Worm (Caenorhabditis elegans) whole organism, L4 larva: ENCODE measurements around the gene T24C2.5.

Experiments used
- Y75B8A.6 ChIP-seq: fragments of 200-800 bp; sonication (Bioruptor generic); IDR thresholded peaks from 2 replicates; pipeline ENCODE4 v1.3.6; 2022; ENCODE audit warnings: missing genetic modification reagents, missing genetic modification characterization, missing compliant biosample characterization
- aha-1 ChIP-seq: fragments of 150-350 bp; peaks from one replicate; lab custom pipeline; 2014; ENCODE audit warnings: missing biosample characterization, missing genetic modification characterization
- arid-1 ChIP-seq: fragments of 200-800 bp; sonication (Bioruptor generic); conservative IDR thresholded peaks from 2 replicates; pipeline ENCODE4 v1.3.6; 2022; ENCODE audit warnings: missing genetic modification reagents, missing genetic modification characterization, missing compliant biosample characterization
- attf-4 ChIP-seq: sonication (generic microtip); optimal IDR thresholded peaks from 3 replicates; lab custom pipeline; 2017; ENCODE audit warnings: missing biosample characterization, missing genetic modification characterization
- ceh-20 ChIP-seq: fragments of 200-800 bp; sonication (Bioruptor generic); IDR thresholded peaks from 2 replicates; pipeline ENCODE4 v1.3.6; 2022; ENCODE audit warnings: missing genetic modification reagents, missing genetic modification characterization, missing compliant biosample characterization
- ceh-28 ChIP-seq: fragments of 150-350 bp; optimal IDR thresholded peaks from 2 replicates; lab custom pipeline; 2014; ENCODE audit warnings: missing biosample characterization, missing genetic modification reagents, missing genetic modification characterization
- cey-2 ChIP-seq: sonication (generic microtip); optimal IDR thresholded peaks from 3 replicates; lab custom pipeline; 2017; ENCODE audit warnings: missing genetic modification characterization, mild to moderate bottlenecking, missing compliant biosample characterization, antibody characterized with exemption, borderline replicate concordance; ENCODE audit not compliant: insufficient read depth
- daf-16 ChIP-seq, 3 experiments: sonication (generic microtip); optimal IDR thresholded peaks; 2 replicates each; lab custom pipeline; 2016 to 2017; ENCODE audit warnings: missing genetic modification characterization in 3 of 3, missing genetic modification reagents in 3 of 3, mild to moderate bottlenecking in 2 of 3, missing compliant biosample characterization in 2 of 3, missing biosample characterization in 1 of 3, moderate library complexity in 1 of 3
- daf-19 ChIP-seq: fragments of 200-800 bp; sonication (Bioruptor generic); conservative IDR thresholded peaks from 2 replicates; pipeline ENCODE4 v1.3.6; 2022; ENCODE audit warnings: missing genetic modification characterization, missing compliant biosample characterization
- daf-8 ChIP-seq: fragments of 200-800 bp; sonication (Bioruptor generic); IDR thresholded peaks from 2 replicates; pipeline ENCODE4 v1.3.6; 2022; ENCODE audit warnings: missing genetic modification characterization, missing compliant biosample characterization
- dmd-6 ChIP-seq: fragments of 200-800 bp; sonication (Bioruptor generic); IDR thresholded peaks from 2 replicates; pipeline ENCODE4 v1.3.6; 2022; ENCODE audit warnings: missing genetic modification reagents, missing genetic modification characterization, missing compliant biosample characterization
- dpl-1 ChIP-seq: fragments of 150-350 bp; optimal IDR thresholded peaks from 2 replicates; lab custom pipeline; 2014; ENCODE audit warnings: missing biosample characterization, missing genetic modification reagents, missing genetic modification characterization
- duxl-1 ChIP-seq: sonication (generic microtip); optimal IDR thresholded peaks from 2 replicates; lab custom pipeline; 2016; ENCODE audit warnings: mild to moderate bottlenecking, missing genetic modification characterization, moderate library complexity, missing compliant biosample characterization; ENCODE audit not compliant: poor library complexity
- egl-43 ChIP-seq: fragments of 200-800 bp; sonication (Bioruptor generic); IDR thresholded peaks from 2 replicates; pipeline ENCODE4 v1.3.6; 2022; ENCODE audit warnings: missing genetic modification reagents, missing genetic modification characterization, missing compliant biosample characterization
- fkh-10 ChIP-seq: fragments of 150-350 bp; optimal IDR thresholded peaks from 2 replicates; lab custom pipeline; 2014; ENCODE audit warnings: missing biosample characterization, missing genetic modification reagents, missing genetic modification characterization
- fos-1 ChIP-seq: fragments of 150-350 bp; optimal IDR thresholded peaks from 2 replicates; lab custom pipeline; 2014; ENCODE audit warnings: missing biosample characterization, missing genetic modification characterization
- hlh-11 ChIP-seq: fragments of 200-800 bp; sonication (Bioruptor generic); optimal IDR thresholded peaks from 2 replicates; lab custom pipeline; 2018; ENCODE audit warnings: mild to moderate bottlenecking, missing genetic modification characterization, missing compliant biosample characterization
- hmg-1.1 ChIP-seq: fragments of 200-800 bp; sonication (Bioruptor generic); IDR thresholded peaks from 2 replicates; pipeline ENCODE4 v1.3.6; 2022; ENCODE audit warnings: missing genetic modification reagents, missing genetic modification characterization, missing compliant biosample characterization
- lim-7 ChIP-seq: fragments of 200-800 bp; sonication (Bioruptor generic); IDR thresholded peaks from 2 replicates; pipeline ENCODE4 v1.3.6; 2022; ENCODE audit warnings: missing genetic modification characterization, missing compliant biosample characterization
- lin-38 ChIP-seq: fragments of 200-800 bp; sonication (Bioruptor generic); IDR thresholded peaks from 2 replicates; pipeline ENCODE4 v1.3.6; 2022; ENCODE audit warnings: missing genetic modification reagents, missing genetic modification characterization, missing compliant biosample characterization
- lsy-2 ChIP-seq, 2 experiments: fragments of 150-350 bp in 1 of 2; sonication (generic microtip) in 1 of 2; optimal IDR thresholded peaks; 2 replicates each; lab custom pipeline; 2014 to 2017; ENCODE audit warnings: missing biosample characterization in 2 of 2, missing genetic modification characterization in 2 of 2
- mdl-1 ChIP-seq, 2 experiments: fragments of 150-350 bp in 1 of 2; sonication (generic microtip) in 1 of 2; optimal IDR thresholded peaks; 2 replicates each; lab custom pipeline; 2014 to 2017; ENCODE audit warnings: missing biosample characterization in 2 of 2, missing genetic modification characterization in 2 of 2
- mep-1 ChIP-seq: fragments of 150-350 bp; sonication (generic microtip); optimal IDR thresholded peaks from 3 replicates; lab custom pipeline; 2014; ENCODE audit warnings: missing biosample characterization, missing genetic modification characterization
- mes-2 ChIP-seq: sonication (generic microtip); optimal IDR thresholded peaks from 2 replicates; lab custom pipeline; 2016; ENCODE audit warnings: missing genotype, mild to moderate bottlenecking, missing genetic modification characterization, missing compliant biosample characterization; ENCODE audit not compliant: poor library complexity, severe bottlenecking
- mxl-2 ChIP-seq: fragments of 200-800 bp; sonication (Bioruptor generic); conservative IDR thresholded peaks from 2 replicates; pipeline ENCODE4 v1.3.6; 2022; ENCODE audit warnings: missing genetic modification reagents, missing genetic modification characterization, missing compliant biosample characterization
- nhr-10 ChIP-seq: fragments of 150-350 bp; optimal IDR thresholded peaks from 2 replicates; lab custom pipeline; 2014; ENCODE audit warnings: missing biosample characterization, missing genetic modification characterization
- nhr-28 ChIP-seq: fragments of 150-350 bp; optimal IDR thresholded peaks from 2 replicates; lab custom pipeline; 2014; ENCODE audit warnings: missing biosample characterization, missing genetic modification characterization
- nhr-48 ChIP-seq: sonication (generic microtip); optimal IDR thresholded peaks from 2 replicates; lab custom pipeline; 2016; ENCODE audit warnings: mild to moderate bottlenecking, missing genetic modification characterization, missing compliant biosample characterization
- nhr-76 ChIP-seq: fragments of 150-350 bp; optimal IDR thresholded peaks from 2 replicates; lab custom pipeline; 2014; ENCODE audit warnings: missing biosample characterization, missing genetic modification characterization
- nhr-77 ChIP-seq: fragments of 150-350 bp; optimal IDR thresholded peaks from 2 replicates; lab custom pipeline; 2014; ENCODE audit warnings: missing biosample characterization, missing genetic modification characterization
- pha-4 ChIP-seq, 2 experiments: fragments of 150-350 bp in 1 of 2; fragments of 200-800 bp in 1 of 2; sonication (Bioruptor generic) in 1 of 2; IDR thresholded peaks in 1 of 2; optimal IDR thresholded peaks in 1 of 2; 2 replicates each; pipeline versions ENCODE4 v1.3.6 to Lab custom; 2014 to 2022; ENCODE audit warnings: missing genetic modification characterization in 2 of 2, missing genetic modification reagents in 2 of 2, missing biosample characterization in 1 of 2, missing compliant biosample characterization in 1 of 2
- skn-1 ChIP-seq: fragments of 150-350 bp; optimal IDR thresholded peaks from 2 replicates; lab custom pipeline; 2014; ENCODE audit warnings: missing biosample characterization, missing genetic modification characterization
- tra-1 ChIP-seq: fragments of 200-800 bp; sonication (Bioruptor generic); IDR thresholded peaks from 2 replicates; pipeline ENCODE4 v1.3.6; 2022; ENCODE audit warnings: missing genetic modification reagents, missing genetic modification characterization, missing compliant biosample characterization
- unc-62 ChIP-seq, 3 experiments: fragments of 150-350 bp in 1 of 3; sonication (generic microtip); optimal IDR thresholded peaks in 2 of 3; peaks in 1 of 3; 1 replicate in 1 of 3; 2 replicates in 2 of 3; lab custom pipeline; 2014 to 2017; ENCODE audit warnings: missing biosample characterization in 3 of 3, missing genetic modification characterization in 3 of 3, missing genetic modification reagents in 3 of 3, missing genotype in 1 of 3
- vab-7 ChIP-seq: fragments of 200-800 bp; sonication (Bioruptor generic); IDR thresholded peaks from 2 replicates; pipeline ENCODE4 v1.3.6; 2022; ENCODE audit warnings: missing genetic modification reagents, missing genetic modification characterization, missing compliant biosample characterization
- zag-1 ChIP-seq: fragments of 150-350 bp; optimal IDR thresholded peaks from 2 replicates; lab custom pipeline; 2014; ENCODE audit warnings: missing biosample characterization, missing genetic modification characterization

Gene T24C2.5

DNA sequence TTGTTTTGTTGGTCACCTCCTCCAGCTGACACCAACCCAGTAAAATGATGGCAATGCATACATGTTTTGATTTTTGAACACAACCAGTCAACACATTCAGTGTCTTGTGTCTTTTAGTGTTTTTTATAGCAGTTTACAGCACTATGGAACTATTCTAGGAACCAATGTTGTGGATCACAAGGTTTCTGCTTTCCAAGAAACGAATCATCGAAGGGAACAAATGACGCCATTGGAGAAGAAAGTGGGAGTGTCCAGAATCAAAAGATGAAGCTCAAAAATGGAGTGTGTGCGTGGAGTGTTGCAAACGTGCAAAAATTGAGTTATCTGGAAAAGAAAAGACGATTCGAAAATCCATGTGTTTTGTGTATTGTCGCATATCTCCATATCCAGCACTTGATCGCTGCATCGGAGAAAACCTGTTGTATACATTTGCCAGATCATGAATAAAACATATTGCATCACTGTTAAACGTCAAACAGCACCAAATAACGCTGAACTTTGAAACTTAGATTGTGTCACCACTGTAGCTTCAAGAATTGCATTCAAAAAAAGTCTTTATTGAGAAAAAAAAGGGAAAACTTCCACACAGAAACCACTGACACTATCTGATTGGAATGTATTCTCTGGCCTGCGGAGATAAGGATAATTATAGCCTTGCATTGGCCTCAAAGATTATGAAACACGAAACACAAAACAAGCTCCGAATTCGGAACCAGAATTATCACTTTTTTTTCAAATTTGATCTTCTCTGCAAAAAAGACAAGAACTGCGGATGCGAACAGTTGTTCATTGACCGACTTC is 28.3 kb downstream of the T24C2.5 start (continued):
- TF ChIP-seq mdl-1 (tag; optimal IDR thresholded peaks at IDR 0.05; lab: Kevin White, UChicago): peak in 1 of 2 experiments; percentile 30
- no peak for TF ChIP-seq nhr-76 (tag; lab: Kevin White, UChicago)
- peak in 1 of 2 experiments; percentile 77 for TF ChIP-seq lsy-2 (tag; optimal IDR thresholded peaks at IDR 0.05; lab: Kevin White, UChicago)
- TF ChIP-seq dmd-6 (GFP tag; lab: Robert Waterston, UW): peak; percentile 82
- TF ChIP-seq lim-7 (GFP tag; lab: Robert Waterston, UW): no peak
- peak; percentile 36; the same call in 1 of the 2 replicates for TF ChIP-seq mxl-2 (GFP tag; lab: Robert Waterston, UW)
- TF ChIP-seq daf-8 (GFP tag; lab: Robert Waterston, UW): no peak
- no peak for TF ChIP-seq attf-4 (tag; lab: Kevin White, UChicago)
- peak; percentile 7 for TF ChIP-seq mes-2 (tag; lab: Kevin White, UChicago)
- no peak for TF ChIP-seq skn-1 (tag; lab: Kevin White, UChicago)

ce11 chrX:14563818-14564217 is 29.6 kb downstream of the T24C2.5 start:
- no peak for TF ChIP-seq arid-1 (GFP tag; lab: Robert Waterston, UW)
- no peak for TF ChIP-seq ceh-20
- no peak for TF ChIP-seq hmg-1.1 (GFP tag; lab: Robert Waterston, UW)
- TF ChIP-seq cey-2 (tag; lab: Kevin White, UChicago): no peak
- TF ChIP-seq vab-7 (GFP tag; lab: Robert Waterston, UW): no peak
- no peak for TF ChIP-seq duxl-1 (tag; lab: Kevin White, UChicago)
- TF ChIP-seq nhr-28 (tag; lab: Kevin White, UChicago): peak; percentile 51
- no peak for TF ChIP-seq egl-43
- TF ChIP-seq tra-1: 0 out of 2 replicates have a peak, but pooled peaks have one; percentile 16
- TF ChIP-seq mep-1 (tag; lab: Kevin White, UChicago): no peak
- TF ChIP-seq lim-7 (GFP tag; lab: Robert Waterston, UW): no peak
- no peak for TF ChIP-seq daf-19 (GFP tag; lab: Robert Waterston, UW)
- no peak for TF ChIP-seq nhr-77
- peak; percentile 82 for TF ChIP-seq aha-1 (tag; lab: Kevin White, UChicago)
- peak; percentile 4 for TF ChIP-seq hlh-11 (tag; lab: Kevin White, UChicago)
- TF ChIP-seq unc-62 (GFP tag; optimal IDR thresholded peaks at IDR 0.05 in 1 of 2; lab: Kevin White, UChicago): peak in 1 of 2 experiments; percentile 90
- TF ChIP-seq unc-62 (tag; optimal IDR thresholded peaks at IDR 0.05; lab: Kevin White, UChicago): no peak
- no peak for TF ChIP-seq Y75B8A.6 (GFP tag; lab: Robert Waterston, UW)
- TF ChIP-seq daf-16 (GFP tag; optimal IDR thresholded peaks at IDR 0.05; lab: Kevin White, UChicago): peak in 1 of 2 experiments; percentile 18
- peak; percentile 4 for TF ChIP-seq daf-16 (tag; optimal IDR thresholded peaks at IDR 0.05; lab: Kevin White, UChicago)
- no peak for TF ChIP-seq ceh-28 (tag; lab: Kevin White, UChicago)
- no peak for TF ChIP-seq dpl-1 (GFP tag; lab: Kevin White, UChicago)
- TF ChIP-seq daf-8 (GFP tag; lab: Robert Waterston, UW): no peak
- peak; percentile 36 for TF ChIP-seq dmd-6 (GFP tag; lab: Robert Waterston, UW)
- TF ChIP-seq nhr-48 (tag; lab: Kevin White, UChicago): no peak
- TF ChIP-seq zag-1 (tag; lab: Kevin White, UChicago): no peak
- TF ChIP-seq fos-1 (tag; lab: Kevin White, UChicago): no peak
- TF ChIP-seq pha-4 (GFP tag; IDR thresholded peaks at IDR 0.05; lab: Robert Waterston, UW): no peak
- TF ChIP-seq pha-4 (tag; optimal IDR thresholded peaks at IDR 0.05; lab: Kevin White, UChicago): no peak
- no peak for TF ChIP-seq nhr-10 (tag; lab: Kevin White, UChicago)
- TF ChIP-seq lin-38 (GFP tag; lab: Robert Waterston, UW): no peak
- no peak for TF ChIP-seq fkh-10 (GFP tag; lab: Kevin White, UChicago)
